Worm (Caenorhabditis elegans) whole organism, L1 larva: Measurements from ENCODE around the gene dnj-3.

Experiments used
- ceh-82 ChIP-seq, 3 experiments: fragments of 150-350 bp in 1 of 3; sonication (generic microtip) in 2 of 3; optimal IDR thresholded peaks; 2 replicates each; lab custom pipeline; 2014 to 2017; ENCODE audit warnings: missing biosample characterization in 3 of 3, missing genetic modification characterization in 3 of 3
- efl-1 ChIP-seq, 4 experiments: fragments of 150-350 bp; optimal IDR thresholded peaks in 3 of 4; peaks in 1 of 4; 1 replicate in 1 of 4; 2 replicates in 3 of 4; lab custom pipeline; 2014; ENCODE audit warnings: missing biosample characterization in 2 of 4, missing genetic modification characterization in 2 of 4, missing genetic modification reagents in 2 of 4
- elt-3 ChIP-seq, 6 experiments: fragments of 150-350 bp in 1 of 6; sonication (generic microtip); optimal IDR thresholded peaks; 2 replicates each; lab custom pipeline; 2017 to 2018; ENCODE audit warnings: missing biosample characterization in 6 of 6, missing genetic modification characterization in 6 of 6, inconsistent platforms in 1 of 6

DNA sequence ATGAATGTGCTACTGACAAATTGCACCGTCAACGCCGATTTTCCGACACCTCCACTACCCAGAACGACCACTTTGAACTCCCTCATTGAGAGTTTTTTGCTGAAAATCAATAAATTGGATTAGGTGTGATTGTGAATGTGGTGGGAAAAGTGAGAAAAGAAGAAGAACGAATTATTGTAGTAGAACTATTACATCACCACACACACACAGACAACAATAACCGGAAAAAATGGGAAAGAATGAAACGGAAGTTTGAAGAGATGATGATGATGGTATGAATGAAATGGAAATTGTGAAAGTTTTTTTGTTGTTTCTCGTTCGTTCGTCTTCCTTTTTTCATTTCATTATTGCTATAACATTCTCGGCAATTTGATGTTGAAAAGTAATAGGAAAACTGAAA is 4.5 kb upstream of the dnj-3 start, which contains the start of gene rap-2:
- TF ChIP-seq ceh-82 (tag; optimal IDR thresholded peaks at IDR 0.05; lab: Kevin White, UChicago) (no peak), efl-1 (optimal IDR thresholded peaks at IDR 0.05; lab: Kevin White, UChicago) (no peak), efl-1 (GFP tag; optimal IDR thresholded peaks at IDR 0.05 in 1 of 2; lab: Kevin White, UChicago) (no peak), elt-3 (tag; optimal IDR thresholded peaks at IDR 0.05; lab: Kevin White, UChicago) (no peak)
